Fruit fly (Drosophila melanogaster) whole organism, embryonic: ENCODE data around the gene Abl.

Experiments
- CG10565 ChIP-seq: fragments of 200-800 bp; sonication (Bioruptor generic); optimal IDR thresholded peaks from 3 replicates; lab custom pipeline; 2016; ENCODE audit warnings: missing biosample characterization, mild to moderate bottlenecking, missing genetic modification characterization
- CG11456 ChIP-seq: fragments of 200-800 bp; sonication (Bioruptor generic); IDR thresholded peaks from 3 replicates; pipeline ENCODE4 v1.3.6; 2022; ENCODE audit warnings: missing biosample characterization, missing genetic modification characterization
- CG12391 ChIP-seq: fragments of 200-800 bp; sonication (Bioruptor generic); optimal IDR thresholded peaks from 3 replicates; lab custom pipeline; 2018; ENCODE audit warnings: missing biosample characterization, mild to moderate bottlenecking, missing genetic modification characterization, moderate library complexity
- CG13424 ChIP-seq: fragments of 200-800 bp; sonication (Bioruptor generic); optimal IDR thresholded peaks from 2 replicates; lab custom pipeline; 2019; ENCODE audit warnings: missing biosample characterization, mild to moderate bottlenecking, missing genetic modification characterization, moderate library complexity
- CG13775 ChIP-seq: fragments of 200-800 bp; sonication (Bioruptor generic); optimal IDR thresholded peaks from 3 replicates; lab custom pipeline; 2017; ENCODE audit warnings: missing biosample characterization, mild to moderate bottlenecking, missing genetic modification characterization
- CG17328 ChIP-seq: fragments of 200-800 bp; sonication (Bioruptor generic); IDR thresholded peaks from 2 replicates; pipeline ENCODE4 v1.3.6; 2022; ENCODE audit warnings: missing biosample characterization, missing genetic modification characterization
- CG17361 ChIP-seq: fragments of 200-800 bp; sonication (Bioruptor generic); IDR thresholded peaks from 3 replicates; pipeline ENCODE4 v1.3.6; 2022; ENCODE audit warnings: missing biosample characterization, missing genetic modification characterization
- CG32767 ChIP-seq: fragments of 200-800 bp; sonication (Bioruptor generic); IDR thresholded peaks from 2 replicates; pipeline ENCODE4 v1.3.6; 2022; ENCODE audit warnings: missing biosample characterization, missing genetic modification characterization
- CG3281 ChIP-seq: fragments of 200-800 bp; sonication (Bioruptor generic); optimal IDR thresholded peaks from 3 replicates; lab custom pipeline; 2017; ENCODE audit warnings: missing biosample characterization, mild to moderate bottlenecking, missing genetic modification characterization
- CG4424 ChIP-seq: fragments of 200-800 bp; sonication (Bioruptor generic); optimal IDR thresholded peaks from 3 replicates; lab custom pipeline; 2016; ENCODE audit warnings: missing biosample characterization, missing genetic modification characterization
- CG4730 ChIP-seq: fragments of 200-800 bp; sonication (Bioruptor generic); IDR thresholded peaks from 2 replicates; pipeline ENCODE4 v1.3.6; 2022; ENCODE audit warnings: missing biosample characterization, missing genetic modification characterization
- CG6854 ChIP-seq: fragments of 200-800 bp; sonication (Bioruptor generic); optimal IDR thresholded peaks from 3 replicates; lab custom pipeline; 2017; ENCODE audit warnings: missing biosample characterization, mild to moderate bottlenecking, missing genetic modification characterization
- CG7271 ChIP-seq: fragments of 200-800 bp; sonication (Bioruptor generic); optimal IDR thresholded peaks from 2 replicates; lab custom pipeline; 2018; ENCODE audit warnings: missing biosample characterization, mild to moderate bottlenecking, missing genetic modification characterization, moderate library complexity
- CG8388 ChIP-seq: fragments of 200-800 bp; sonication (Bioruptor generic); optimal IDR thresholded peaks from 2 replicates; lab custom pipeline; 2019; ENCODE audit warnings: missing biosample characterization, mild to moderate bottlenecking, missing genetic modification characterization, moderate library complexity
- CG9437 ChIP-seq: fragments of 200-800 bp; sonication (Bioruptor generic); optimal IDR thresholded peaks from 2 replicates; lab custom pipeline; 2018; ENCODE audit warnings: missing biosample characterization, mild to moderate bottlenecking, missing genetic modification characterization
- CG9932 ChIP-seq: fragments of 200-800 bp; sonication (Bioruptor generic); IDR thresholded peaks from 2 replicates; pipeline ENCODE4 v1.3.6; 2022; ENCODE audit warnings: missing biosample characterization, missing genetic modification characterization
- Dip2 ChIP-seq: fragments of 200-800 bp; sonication (Bioruptor generic); IDR thresholded peaks from 2 replicates; pipeline ENCODE4 v1.3.6; 2022; ENCODE audit warnings: missing biosample characterization, missing genetic modification characterization
- E2f2 ChIP-seq: fragments of 200-800 bp; sonication (Bioruptor generic); IDR thresholded peaks from 2 replicates; pipeline ENCODE4 v1.3.6; 2022; ENCODE audit warnings: missing biosample characterization, missing genetic modification characterization
- Gsc ChIP-seq: fragments of 200-800 bp; sonication (Bioruptor generic); IDR thresholded peaks from 2 replicates; pipeline ENCODE4 v1.3.6; 2022; ENCODE audit warnings: missing biosample characterization, missing genetic modification characterization
- HLH3B ChIP-seq: fragments of 200-800 bp; sonication (Bioruptor generic); IDR thresholded peaks from 2 replicates; pipeline ENCODE4 v1.3.6; 2022; ENCODE audit warnings: missing biosample characterization, missing genetic modification characterization
- HLH54F ChIP-seq: fragments of 200-800 bp; sonication (Bioruptor generic); optimal IDR thresholded peaks from 3 replicates; lab custom pipeline; 2016; ENCODE audit warnings: missing biosample characterization, missing genetic modification characterization
- HLHmδ ChIP-seq: fragments of 200-800 bp; sonication (Bioruptor generic); optimal IDR thresholded peaks from 2 replicates; lab custom pipeline; 2018; ENCODE audit warnings: missing biosample characterization, mild to moderate bottlenecking, missing genetic modification characterization, moderate library complexity
- Hmr ChIP-seq: fragments of 200-800 bp; sonication (Bioruptor generic); optimal IDR thresholded peaks from 3 replicates; lab custom pipeline; 2017; ENCODE audit warnings: mild to moderate bottlenecking, missing biosample characterization, missing genetic modification reagents, missing genetic modification characterization
- Hr51 ChIP-seq, 2 experiments: fragments of 200-800 bp; sonication (Bioruptor generic); optimal IDR thresholded peaks; 2 replicates in 1 of 2; 3 replicates in 1 of 2; lab custom pipeline; 2016 to 2018; ENCODE audit warnings: missing biosample characterization in 2 of 2, missing genetic modification characterization in 2 of 2, mild to moderate bottlenecking in 1 of 2, moderate library complexity in 1 of 2
- Med ChIP-seq: fragments of 200-800 bp; sonication (Bioruptor generic); peaks from one replicate; lab custom pipeline; 2016; ENCODE audit warnings: missing biosample characterization, missing genetic modification characterization, mild to moderate bottlenecking, inconsistent platforms, moderate library complexity
- Myb ChIP-seq: fragments of 200-800 bp; sonication (Bioruptor generic); optimal IDR thresholded peaks from 2 replicates; lab custom pipeline; 2016; ENCODE audit warnings: missing biosample characterization, missing genetic modification characterization
- Nf-YA ChIP-seq: fragments of 200-800 bp; sonication (Bioruptor generic); IDR thresholded peaks from 2 replicates; pipeline ENCODE4 v1.3.6; 2022; ENCODE audit warnings: missing biosample characterization, missing genetic modification characterization
- Nf-YC ChIP-seq: fragments of 200-800 bp; optimal IDR thresholded peaks from 3 replicates; lab custom pipeline; 2019; ENCODE audit warnings: missing biosample characterization, mild to moderate bottlenecking, missing genetic modification characterization, moderate library complexity
- Oli ChIP-seq: fragments of 200-800 bp; sonication (Bioruptor generic); optimal IDR thresholded peaks from 2 replicates; lab custom pipeline; 2018; ENCODE audit warnings: missing biosample characterization, mild to moderate bottlenecking, missing genetic modification characterization, moderate library complexity
- Trl ChIP-seq, 3 experiments: fragments of >200 bp in 2 of 3; fragments of 200-800 bp in 1 of 3; sonication (Bioruptor generic) in 1 of 3; optimal IDR thresholded peaks; 2 replicates in 1 of 3; 3 replicates in 2 of 3; lab custom pipeline; 2016 to 2017; ENCODE audit warnings: missing biosample characterization in 1 of 3, missing genetic modification characterization in 1 of 3
- crc ChIP-seq: fragments of 200-800 bp; sonication (Bioruptor generic); optimal IDR thresholded peaks from 2 replicates; lab custom pipeline; 2016; ENCODE audit warnings: missing biosample characterization, missing genetic modification characterization
- dmrt11E ChIP-seq: fragments of 200-800 bp; sonication (Bioruptor generic); optimal IDR thresholded peaks from 3 replicates; lab custom pipeline; 2018; ENCODE audit warnings: missing biosample characterization, mild to moderate bottlenecking, missing genetic modification characterization, moderate library complexity
- dysf ChIP-seq: fragments of 200-800 bp; sonication (Bioruptor generic); IDR thresholded peaks from 3 replicates; pipeline ENCODE4 v1.3.6; 2022; ENCODE audit warnings: missing biosample characterization, missing genetic modification characterization
- emc ChIP-seq: fragments of 200-800 bp; sonication (Bioruptor generic); optimal IDR thresholded peaks from 2 replicates; lab custom pipeline; 2016; ENCODE audit warnings: missing biosample characterization, missing genetic modification characterization
- eve ChIP-seq, 2 experiments: fragments of >200 bp; optimal IDR thresholded peaks; 2 replicates each; lab custom pipeline; 2017; ENCODE audit warnings: missing biosample characterization in 2 of 2, missing genetic modification characterization in 2 of 2
- fd3F ChIP-seq: fragments of 200-800 bp; sonication (Bioruptor generic); optimal IDR thresholded peaks from 2 replicates; lab custom pipeline; 2018; ENCODE audit warnings: missing biosample characterization, mild to moderate bottlenecking, missing genetic modification characterization, moderate library complexity
- fu2 ChIP-seq: fragments of 200-800 bp; sonication (Bioruptor generic); optimal IDR thresholded peaks from 2 replicates; lab custom pipeline; 2016; ENCODE audit warnings: missing biosample characterization, missing genetic modification characterization
- nmo ChIP-seq: fragments of 200-800 bp; sonication (Bioruptor generic); optimal IDR thresholded peaks from 2 replicates; lab custom pipeline; 2018; ENCODE audit warnings: missing biosample characterization, mild to moderate bottlenecking, missing genetic modification characterization, moderate library complexity
- pan ChIP-seq, 4 experiments: fragments of >200 bp in 3 of 4; fragments of 200-800 bp in 1 of 4; sonication (Bioruptor generic) in 1 of 4; optimal IDR thresholded peaks in 3 of 4; IDR thresholded peaks in 1 of 4; 2 replicates each; pipeline versions ENCODE4 v1.3.6 to Lab custom; 2017 to 2022; ENCODE audit warnings: missing biosample characterization in 2 of 4, missing genetic modification characterization in 2 of 4, mixed read lengths in 1 of 4
- pho ChIP-seq: fragments of 200-800 bp; sonication (Bioruptor generic); optimal IDR thresholded peaks from 2 replicates; lab custom pipeline; 2016; ENCODE audit warnings: missing biosample characterization, missing genetic modification characterization
- phol ChIP-seq: fragments of 200-800 bp; sonication (Bioruptor generic); optimal IDR thresholded peaks from 3 replicates; lab custom pipeline; 2018; ENCODE audit warnings: missing biosample characterization, mild to moderate bottlenecking, missing genetic modification characterization, moderate library complexity
- psq ChIP-seq: fragments of 200-800 bp; sonication (Bioruptor generic); optimal IDR thresholded peaks from 2 replicates; lab custom pipeline; 2017; ENCODE audit warnings: missing biosample characterization, missing genetic modification characterization
- row ChIP-seq: fragments of 200-800 bp; sonication (Bioruptor generic); IDR thresholded peaks from 3 replicates; pipeline ENCODE4 v1.3.6; 2022; ENCODE audit warnings: missing biosample characterization, missing genetic modification characterization
- scrt ChIP-seq: fragments of 200-800 bp; sonication (Bioruptor generic); optimal IDR thresholded peaks from 2 replicates; lab custom pipeline; 2018; ENCODE audit warnings: missing biosample characterization, mild to moderate bottlenecking, missing genetic modification characterization, moderate library complexity
- sens ChIP-seq: fragments of 200-800 bp; sonication (Bioruptor generic); peaks from one replicate; lab custom pipeline; 2016; ENCODE audit warnings: missing biosample characterization, missing genetic modification characterization
- sna ChIP-seq: fragments of 200-800 bp; sonication (Bioruptor generic); IDR thresholded peaks from 2 replicates; pipeline ENCODE4 v1.3.6; 2022; ENCODE audit warnings: missing biosample characterization, missing genetic modification characterization; ENCODE audit not compliant: partially characterized antibody
- sob ChIP-seq: fragments of 200-800 bp; sonication (Bioruptor generic); IDR thresholded peaks from 2 replicates; pipeline ENCODE4 v1.3.6; 2022; ENCODE audit warnings: missing biosample characterization, missing genetic modification characterization
- tx ChIP-seq: fragments of 200-800 bp; sonication (Bioruptor generic); optimal IDR thresholded peaks from 2 replicates; lab custom pipeline; 2016; ENCODE audit warnings: missing biosample characterization, missing genetic modification characterization

Gene Abl

dm6 chr3L:16571014-16571738, 76.5 kb downstream of the Abl start (continued):
- TF ChIP-seq CG6854 (GFP tag; lab: Kevin White, UChicago) (peak; percentile 2), fu2 (GFP tag; lab: Kevin White, UChicago) (no peak), sna (GFP tag; lab: Robert Waterston, UW) (no peak), crc (GFP tag; lab: Kevin White, UChicago) (peak; percentile 26), fd3F (GFP tag; lab: Kevin White, UChicago) (peak; percentile 58), Oli (tag; lab: Kevin White, UChicago) (peak; percentile 47), HLH3B (GFP tag; lab: Robert Waterston, UW) (0 out of 2 replicates have a peak, but pooled peaks have one; percentile 13), Med (peak; percentile 79), HLHmδ (GFP tag; lab: Kevin White, UChicago) (no peak), dysf (GFP tag; lab: Robert Waterston, UW) (peak; percentile 82; the same call in 2 of the 3 replicates), Nf-YA (GFP tag; lab: Robert Waterston, UW) (peak; percentile 26; the same call in 1 of the 2 replicates), CG10565 (no peak), CG4424 (GFP tag; lab: Kevin White, UChicago) (peak; percentile 35), CG8388 (GFP tag; lab: Kevin White, UChicago) (peak; percentile 33), psq (GFP tag; lab: Kevin White, UChicago) (no peak), phol (tag; lab: Kevin White, UChicago) (peak; percentile 47), Trl (optimal IDR thresholded peaks at IDR 0.05; lab: Kevin White, UChicago) (no peak), Trl (GFP tag; optimal IDR thresholded peaks at IDR 0.05; lab: Kevin White, UChicago) (peak; percentile 38), row (GFP tag; lab: Robert Waterston, UW) (peak; percentile 75), eve (GFP tag; optimal IDR thresholded peaks at IDR 0.05; lab: Kevin White, UChicago) (peak in 1 of 2 experiments; percentile 45), scrt (GFP tag; lab: Kevin White, UChicago) (peak; percentile 36), CG9437 (peak; percentile 23), dmrt11E (tag; lab: Kevin White, UChicago) (peak; percentile 17), CG32767 (GFP tag; lab: Robert Waterston, UW) (0 out of 2 replicates have a peak, but pooled peaks have one; percentile 33), CG12391 (peak; percentile 60), HLH54F (GFP tag; lab: Kevin White, UChicago) (peak; percentile 43), CG9932 (GFP tag; lab: Robert Waterston, UW) (peak; percentile 57), CG17328 (0 out of 2 replicates have a peak, but pooled peaks have one; percentile 25), CG7271 (no peak), CG17361 (peak; percentile 51; the same call in 1 of the 3 replicates), Gsc (GFP tag; lab: Robert Waterston, UW) (no peak), CG4730 (GFP tag; lab: Robert Waterston, UW) (peak; percentile 46; the same call in 1 of the 2 replicates), pho (GFP tag; lab: Kevin White, UChicago) (peak; percentile 44), nmo (peak; percentile 39), CG13775 (peak; percentile 42), tx (GFP tag; lab: Kevin White, UChicago) (peak; percentile 16), CG11456 (GFP tag; lab: Robert Waterston, UW) (0 out of 3 replicates have a peak, but pooled peaks have one; percentile 39), E2f2 (GFP tag; lab: Robert Waterston, UW) (peak; percentile 43), Nf-YC (peak; percentile 32), Dip2 (no peak), Myb (peak; percentile 24), pan (optimal IDR thresholded peaks at IDR 0.05; lab: Kevin White, UChicago) (no peak), pan (GFP tag; optimal IDR thresholded peaks at IDR 0.05 in 1 of 2, IDR thresholded peaks at IDR 0.05 in 1 of 2) (peak in 1 of 2 experiments; percentile 71), Hmr (GFP tag; lab: Kevin White, UChicago) (peak; percentile 62), Hr51 (GFP tag; optimal IDR thresholded peaks at IDR 0.05; lab: Kevin White, UChicago) (peak; percentile 33 to 65), sob (GFP tag; lab: Robert Waterston, UW) (peak; percentile 70), sens (GFP tag; lab: Kevin White, UChicago) (peak; percentile 87), CG13424 (tag; lab: Kevin White, UChicago) (peak; percentile 42), emc (GFP tag; lab: Kevin White, UChicago) (no peak), CG3281 (GFP tag; lab: Kevin White, UChicago) (peak; percentile 61)
